Worm (Caenorhabditis elegans) whole organism, L2 larva: Measurements from ENCODE around the gene R07E3.7.

Experiments
- Y55F3AM.14 ChIP-seq: fragments of 200-800 bp; sonication (Bioruptor generic); optimal IDR thresholded peaks from 2 replicates; lab custom pipeline; 2018; ENCODE audit warnings: mild to moderate bottlenecking, missing genetic modification characterization, missing compliant biosample characterization
- ceh-16 ChIP-seq: fragments of 150-350 bp; optimal IDR thresholded peaks from 2 replicates; lab custom pipeline; 2014; ENCODE audit warnings: missing biosample characterization, missing genetic modification characterization
- egl-27 ChIP-seq: sonication (generic microtip); optimal IDR thresholded peaks from 3 replicates; lab custom pipeline; 2017; ENCODE audit warnings: missing biosample characterization, missing genetic modification reagents, missing genetic modification characterization
- fos-1 ChIP-seq: fragments of 150-350 bp; optimal IDR thresholded peaks from 2 replicates; lab custom pipeline; 2014; ENCODE audit warnings: missing biosample characterization, missing genetic modification characterization
- gmeb-1 ChIP-seq: fragments of 150-350 bp; optimal IDR thresholded peaks from 2 replicates; lab custom pipeline; 2014; ENCODE audit warnings: missing biosample characterization, missing genetic modification characterization
- lin-39 ChIP-seq: fragments of 150-350 bp; optimal IDR thresholded peaks from 2 replicates; lab custom pipeline; 2014; ENCODE audit warnings: missing biosample characterization, missing genetic modification reagents, missing genetic modification characterization
- nhr-11 ChIP-seq: fragments of 150-350 bp; optimal IDR thresholded peaks from 2 replicates; lab custom pipeline; 2014; ENCODE audit warnings: missing biosample characterization, missing genetic modification characterization
- nhr-23 ChIP-seq: fragments of 150-350 bp; optimal IDR thresholded peaks from 2 replicates; lab custom pipeline; 2014; ENCODE audit warnings: missing biosample characterization, missing genetic modification reagents, missing genetic modification characterization
- nhr-25 ChIP-seq: fragments of 150-350 bp; sonication (generic microtip); optimal IDR thresholded peaks from 3 replicates; lab custom pipeline; 2014; ENCODE audit warnings: missing biosample characterization, missing genetic modification characterization
- nhr-77 ChIP-seq: fragments of 150-350 bp; optimal IDR thresholded peaks from 2 replicates; lab custom pipeline; 2014; ENCODE audit warnings: missing biosample characterization, missing genetic modification characterization
- snpc-4 ChIP-seq: fragments of 150-350 bp; optimal IDR thresholded peaks from 2 replicates; lab custom pipeline; 2014; ENCODE audit warnings: missing biosample characterization, missing genetic modification characterization
- unc-39 ChIP-seq: fragments of 150-350 bp; optimal IDR thresholded peaks from 2 replicates; lab custom pipeline; 2014; ENCODE audit warnings: missing biosample characterization, missing genetic modification characterization
- unc-62 ChIP-seq: fragments of 150-350 bp; optimal IDR thresholded peaks from 2 replicates; lab custom pipeline; 2014; ENCODE audit warnings: missing biosample characterization, missing genetic modification reagents, missing genetic modification characterization
- zag-1 ChIP-seq: fragments of 150-350 bp; optimal IDR thresholded peaks from 2 replicates; lab custom pipeline; 2014; ENCODE audit warnings: missing biosample characterization, missing genetic modification characterization

DNA sequence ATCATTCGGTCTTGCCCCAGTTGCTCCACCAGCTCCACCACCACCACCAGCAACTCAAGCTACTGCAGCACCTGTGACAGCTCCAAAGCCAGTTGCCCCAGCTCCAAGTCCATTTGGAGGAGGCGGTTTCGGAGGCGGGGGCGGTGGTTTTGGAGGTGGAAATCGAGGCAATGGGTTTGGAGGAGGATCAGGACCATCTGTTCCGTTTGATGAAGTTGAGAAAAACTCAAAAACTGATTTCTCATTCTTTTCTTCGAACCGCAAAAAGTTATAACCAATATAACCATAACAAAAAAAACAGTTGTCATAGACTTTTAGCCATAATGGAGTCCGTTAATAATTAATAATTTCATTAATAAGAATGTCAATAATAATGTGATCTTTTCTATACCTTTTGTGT is 34.1 kb downstream of the R07E3.7 start:
- TF ChIP-seq unc-62: no peak
- no peak for TF ChIP-seq nhr-77
- TF ChIP-seq nhr-11: no peak
- no peak for TF ChIP-seq snpc-4 (tag; lab: Kevin White, UChicago)
- TF ChIP-seq unc-39 (tag; lab: Kevin White, UChicago): no peak
- TF ChIP-seq nhr-25 (tag; lab: Kevin White, UChicago): no peak
- TF ChIP-seq Y55F3AM.14 (GFP tag; lab: Kevin White, UChicago): no peak
- no peak for TF ChIP-seq egl-27 (tag; lab: Kevin White, UChicago)
- TF ChIP-seq ceh-16 (tag; lab: Kevin White, UChicago): no peak
- TF ChIP-seq gmeb-1 (tag; lab: Kevin White, UChicago): no peak
- no peak for TF ChIP-seq lin-39 (tag; lab: Kevin White, UChicago)
- no peak for TF ChIP-seq fos-1 (tag; lab: Kevin White, UChicago)
- TF ChIP-seq zag-1 (tag; lab: Kevin White, UChicago): no peak
- no peak for TF ChIP-seq nhr-23 (tag; lab: Kevin White, UChicago)
